Worm (Caenorhabditis elegans): Measurements from ENCODE around the gene W02H5.8.

The W02H5.8 gene

DNA sequence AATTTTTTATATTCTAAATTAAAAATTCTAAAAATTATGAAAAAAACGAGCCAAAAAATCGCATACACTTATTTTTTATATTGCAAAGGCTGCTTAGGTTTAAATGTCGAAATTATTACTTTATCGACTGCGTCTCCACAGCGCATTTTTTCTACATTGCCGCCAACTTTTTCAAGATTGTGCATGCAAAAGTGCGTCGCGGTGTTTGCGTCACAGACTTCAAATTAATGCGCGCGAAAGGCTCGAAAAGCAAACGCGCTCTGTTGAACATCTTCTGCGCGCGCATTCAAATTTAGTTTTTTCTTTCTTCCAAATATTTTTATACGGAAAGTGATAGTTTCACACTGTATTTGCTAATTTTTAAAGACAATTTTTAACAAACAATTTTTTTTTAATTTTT, 51.9 kb downstream of the W02H5.8 start (continued):
- peak; percentile 60; the same call in 1 of the 2 replicates for TF ChIP-seq cebp-1 (GFP tag; IDR thresholded peaks at IDR 0.05)
- peak; percentile 90 for TF ChIP-seq cebp-1 (tag; optimal IDR thresholded peaks at IDR 0.05)
- TF ChIP-seq ztf-26 (tag; optimal IDR thresholded peaks at IDR 0.05) = peak; percentile 56
- no peak for TF ChIP-seq ceh-58 (GFP tag; IDR thresholded peaks at IDR 0.05)
- TF ChIP-seq pbrm-1 (GFP tag; IDR thresholded peaks at IDR 0.05) = peak; percentile 95
- TF ChIP-seq mel-28 (tag; optimal IDR thresholded peaks at IDR 0.05; ENCODE audit: borderline replicate concordance) = no peak
- peak; percentile 81; the same call in 1 of the 2 replicates for TF ChIP-seq madf-3 (GFP tag; IDR thresholded peaks at IDR 0.05)
- no peak for TF ChIP-seq lsy-27 (tag; optimal IDR thresholded peaks at IDR 0.05; ENCODE audit: borderline replicate concordance, insufficient read depth)
- TF ChIP-seq repo-1 (tag; optimal IDR thresholded peaks at IDR 0.05) = peak; percentile 47
- peak; percentile 22 for TF ChIP-seq B0035.1 (tag; optimal IDR thresholded peaks at IDR 0.05)
- TF ChIP-seq T07F8.4 (tag; optimal IDR thresholded peaks at IDR 0.05) = no peak
- no peak for TF ChIP-seq somi-1 (GFP tag; optimal IDR thresholded peaks at IDR 0.05)
- peak; percentile 69; the same call in 1 of the 2 replicates for TF ChIP-seq let-526 (GFP tag; IDR thresholded peaks at IDR 0.05)
- peak; percentile 66 for TF ChIP-seq Y67H2A.10 (GFP tag; conservative IDR thresholded peaks at IDR 0.05)
- TF ChIP-seq athp-1 (tag; optimal IDR thresholded peaks at IDR 0.05) = peak; percentile 78
- peak; percentile 81 for TF ChIP-seq bed-2 (GFP tag; IDR thresholded peaks at IDR 0.05)
- TF ChIP-seq cebp-2 (GFP tag; IDR thresholded peaks at IDR 0.05) = 0 out of 2 replicates have a peak, but pooled peaks have one; percentile 58
- peak; percentile 51; the same call in 1 of the 2 replicates for TF ChIP-seq lin-26 (GFP tag; IDR thresholded peaks at IDR 0.05)
- TF ChIP-seq B0261.1 (tag; optimal IDR thresholded peaks at IDR 0.05) = no peak
- peak; percentile 24 to 62 for TF ChIP-seq let-607 (tag; optimal IDR thresholded peaks at IDR 0.05)
- TF ChIP-seq Y53G8AR.9 (GFP tag; conservative IDR thresholded peaks at IDR 0.05) = peak; percentile 88
- peak; percentile 87 for TF ChIP-seq dpl-1 (GFP tag; optimal IDR thresholded peaks at IDR 0.05)
- no peak for TF ChIP-seq Y79H2A.3 (GFP tag; conservative IDR thresholded peaks at IDR 0.05)
- TF ChIP-seq F57C9.4 (tag; optimal IDR thresholded peaks at IDR 0.05) = no peak
- no peak for TF ChIP-seq rec-8 (tag; optimal IDR thresholded peaks at IDR 0.05)
- no peak for TF ChIP-seq snpc-1.1 (tag; optimal IDR thresholded peaks at IDR 0.05; ENCODE audit: insufficient read depth)
- TF ChIP-seq F55B11.4 (tag; optimal IDR thresholded peaks at IDR 0.05; ENCODE audit: borderline replicate concordance, insufficient read depth) = no peak
- peak; percentile 38 for TF ChIP-seq unc-130 (GFP tag; optimal IDR thresholded peaks at IDR 0.05)
- no peak for TF ChIP-seq Y53F4B.3 (GFP tag; IDR thresholded peaks at IDR 0.05)
- TF ChIP-seq lin-35 (GFP tag; optimal IDR thresholded peaks at IDR 0.05) = peak; percentile 58 to 97 (median 64)
- TF ChIP-seq ztf-18 (tag; optimal IDR thresholded peaks at IDR 0.05) = peak; percentile 46
- peak; percentile 88 for TF ChIP-seq efl-1 (GFP tag; optimal IDR thresholded peaks at IDR 0.05)
- peak; percentile 79; the same call in 1 of the 2 replicates for TF ChIP-seq Y95B8A.8 (GFP tag; IDR thresholded peaks at IDR 0.05)
- peak; percentile 82 for TF ChIP-seq ceh-27 (GFP tag; optimal IDR thresholded peaks at IDR 0.05)
- peak; percentile 67 for TF ChIP-seq madf-8 (GFP tag; conservative IDR thresholded peaks at IDR 0.05)
- peak; percentile 67; the same call in 1 of the 2 replicates for TF ChIP-seq hmg-20 (GFP tag; IDR thresholded peaks at IDR 0.05)
- TF ChIP-seq F39B2.1 (GFP tag; IDR thresholded peaks at IDR 0.05) = no peak
- TF ChIP-seq ceh-79 (tag; optimal IDR thresholded peaks at IDR 0.05) = no peak
- peak; percentile 45 for TF ChIP-seq D2030.7 (GFP tag; IDR thresholded peaks at IDR 0.05)
- TF ChIP-seq fkh-3 (tag; optimal IDR thresholded peaks at IDR 0.05) = no peak
- TF ChIP-seq lin-40 (tag; optimal IDR thresholded peaks at IDR 0.05) = no peak
- TF ChIP-seq sdz-38 (tag; optimal IDR thresholded peaks at IDR 0.05) = no peak
- no peak for TF ChIP-seq F52B5.7 (tag; optimal IDR thresholded peaks at IDR 0.05)
- no peak for TF ChIP-seq hsf-1 (GFP tag; IDR thresholded peaks at IDR 0.05)
- no peak for TF ChIP-seq F10E7.11 (tag; optimal IDR thresholded peaks at IDR 0.05)
- no peak for TF ChIP-seq lag-1 (GFP tag; IDR thresholded peaks at IDR 0.05)
- TF ChIP-seq ztf-25 (GFP tag; IDR thresholded peaks at IDR 0.05) = no peak
- no peak for TF ChIP-seq die-1 (tag; optimal IDR thresholded peaks at IDR 0.05)
